Worm (Caenorhabditis elegans) whole organism, early embryonic: ENCODE results near the gene W06A7.4.

Experiments used
- F13C5.2 ChIP-seq: sonication (generic microtip); optimal IDR thresholded peaks from 2 replicates; lab custom pipeline; 2017; ENCODE audit warnings: mild to moderate bottlenecking, missing genetic modification characterization, inconsistent platforms, missing compliant biosample characterization
- aly-1 ChIP-seq: sonication (generic microtip); optimal IDR thresholded peaks from 2 replicates; lab custom pipeline; 2016; ENCODE audit warnings: missing genetic modification characterization, missing compliant biosample characterization
- ama-1 ChIP-seq: fragments of 150-350 bp; optimal IDR thresholded peaks from 2 replicates; lab custom pipeline; 2014
- ceh-36 ChIP-seq: sonication (generic microtip); optimal IDR thresholded peaks from 2 replicates; lab custom pipeline; 2016; ENCODE audit warnings: missing genetic modification characterization, inconsistent platforms, missing compliant biosample characterization
- ets-7 ChIP-seq: sonication (generic microtip); optimal IDR thresholded peaks from 2 replicates; lab custom pipeline; 2016; ENCODE audit warnings: missing genotype, missing genetic modification characterization, missing compliant biosample characterization
- flt-1 ChIP-seq: fragments of 200-800 bp; sonication (Bioruptor generic); IDR thresholded peaks from 2 replicates; pipeline ENCODE4 v1.3.6; 2022; ENCODE audit warnings: missing genetic modification characterization, missing compliant biosample characterization
- scrt-1 ChIP-seq: fragments of 200-800 bp; sonication (Bioruptor generic); IDR thresholded peaks from 2 replicates; pipeline ENCODE4 v1.3.6; 2022; ENCODE audit warnings: missing genetic modification characterization, missing compliant biosample characterization
- tra-4 ChIP-seq: sonication (generic microtip); optimal IDR thresholded peaks from 2 replicates; lab custom pipeline; 2017; ENCODE audit warnings: missing genetic modification characterization, missing compliant biosample characterization

- no peak for TF ChIP-seq ets-7
- no peak for TF ChIP-seq flt-1
- no peak for TF ChIP-seq F13C5.2
- no peak for TF ChIP-seq scrt-1
- no peak for TF ChIP-seq ceh-36 (tag; lab: Kevin White, UChicago)
- TF ChIP-seq ama-1 (lab: Kevin White, UChicago): no peak
- TF ChIP-seq tra-4 (tag; lab: Kevin White, UChicago): no peak
- no peak for TF ChIP-seq aly-1 (tag; lab: Kevin White, UChicago)
These were observed 34.3 kb downstream of the W06A7.4 start, which contains the start of gene npr-13 for ce11 chrV:14858503-14858902.
